Fruit fly (Drosophila melanogaster) whole organism, prepupa: ENCODE data around the gene CG15824.

Experiments used
- Blimp-1 ChIP-seq: fragments of 200-800 bp; sonication (Bioruptor generic); optimal IDR thresholded peaks from 3 replicates; lab custom pipeline; 2017; ENCODE audit warnings: missing biosample characterization, missing genetic modification characterization, mild to moderate bottlenecking, moderate library complexity, missing genetic modification reagents
- CG10631 ChIP-seq: fragments of 200-800 bp; sonication (Bioruptor generic); optimal IDR thresholded peaks from 2 replicates; lab custom pipeline; 2016; ENCODE audit warnings: missing biosample characterization, missing genetic modification characterization
- CG10669 ChIP-seq: fragments of 200-800 bp; sonication (Bioruptor generic); optimal IDR thresholded peaks from 3 replicates; lab custom pipeline; 2018; ENCODE audit warnings: missing biosample characterization, mild to moderate bottlenecking, missing genetic modification characterization, moderate library complexity
- CG11902 ChIP-seq: fragments of 200-800 bp; sonication (Bioruptor generic); optimal IDR thresholded peaks from 3 replicates; lab custom pipeline; 2016; ENCODE audit warnings: missing biosample characterization, missing genetic modification characterization
- CG15336 ChIP-seq: fragments of 200-800 bp; sonication (Bioruptor generic); IDR thresholded peaks from 2 replicates; pipeline ENCODE4 v1.3.6; 2022; ENCODE audit warnings: missing biosample characterization, missing genetic modification characterization
- CG1621 ChIP-seq: fragments of 200-800 bp; sonication (Bioruptor generic); optimal IDR thresholded peaks from 3 replicates; lab custom pipeline; 2018; ENCODE audit warnings: missing biosample characterization, mild to moderate bottlenecking, missing genetic modification characterization
- CG16779 ChIP-seq: fragments of 200-800 bp; sonication (Bioruptor generic); optimal IDR thresholded peaks from 3 replicates; lab custom pipeline; 2017; ENCODE audit warnings: missing biosample characterization, mild to moderate bottlenecking, missing genetic modification characterization
- CG3032 ChIP-seq: fragments of 200-800 bp; optimal IDR thresholded peaks from 2 replicates; lab custom pipeline; 2019; ENCODE audit warnings: missing biosample characterization, mild to moderate bottlenecking, missing genetic modification characterization, moderate library complexity
- CG31627 ChIP-seq: fragments of 200-800 bp; sonication (Bioruptor generic); optimal IDR thresholded peaks from 3 replicates; lab custom pipeline; 2016; ENCODE audit warnings: missing biosample characterization, missing genetic modification characterization
- CG32006 ChIP-seq: fragments of 200-800 bp; sonication (Bioruptor generic); optimal IDR thresholded peaks from 3 replicates; lab custom pipeline; 2017; ENCODE audit warnings: missing biosample characterization, mild to moderate bottlenecking, missing genetic modification characterization
- CG34406 ChIP-seq: fragments of 200-800 bp; sonication (Bioruptor generic); optimal IDR thresholded peaks from 3 replicates; lab custom pipeline; 2016; ENCODE audit warnings: missing biosample characterization, missing genetic modification characterization
- CG3919 ChIP-seq: fragments of 200-800 bp; sonication (Bioruptor generic); optimal IDR thresholded peaks from 3 replicates; lab custom pipeline; 2016; ENCODE audit warnings: missing biosample characterization, missing genetic modification characterization
- CG6276 ChIP-seq: fragments of 200-800 bp; sonication (Bioruptor generic); optimal IDR thresholded peaks from 2 replicates; lab custom pipeline; 2017; ENCODE audit warnings: missing biosample characterization, mild to moderate bottlenecking, missing genetic modification characterization
- CG6808 ChIP-seq: fragments of 200-800 bp; sonication (Bioruptor generic); optimal IDR thresholded peaks from 3 replicates; lab custom pipeline; 2017; ENCODE audit warnings: missing biosample characterization, missing genetic modification characterization, mild to moderate bottlenecking, moderate library complexity, missing genetic modification reagents
- CG6854 ChIP-seq: fragments of 200-800 bp; sonication (Bioruptor generic); optimal IDR thresholded peaks from 2 replicates; lab custom pipeline; 2017; ENCODE audit warnings: missing biosample characterization, mild to moderate bottlenecking, missing genetic modification characterization
- CG7368 ChIP-seq: fragments of 200-800 bp; sonication (Bioruptor generic); optimal IDR thresholded peaks from 3 replicates; lab custom pipeline; 2016; ENCODE audit warnings: missing biosample characterization, missing genetic modification characterization
- CG8119 ChIP-seq: fragments of 200-800 bp; sonication (Bioruptor generic); IDR thresholded peaks from 3 replicates; pipeline ENCODE4 v1.3.6; 2022; ENCODE audit warnings: missing biosample characterization, missing genetic modification characterization
- CG8319 ChIP-seq: fragments of 200-800 bp; sonication (Bioruptor generic); optimal IDR thresholded peaks from 3 replicates; lab custom pipeline; 2016; ENCODE audit warnings: missing biosample characterization, missing genetic modification characterization
- CG8632 ChIP-seq: fragments of 200-800 bp; sonication (Bioruptor generic); optimal IDR thresholded peaks from 3 replicates; lab custom pipeline; 2016; ENCODE audit warnings: missing biosample characterization, missing genetic modification characterization
- CG9139 ChIP-seq: fragments of 200-800 bp; sonication (Bioruptor generic); optimal IDR thresholded peaks from 3 replicates; lab custom pipeline; 2017; ENCODE audit warnings: missing biosample characterization, mild to moderate bottlenecking, missing genetic modification characterization
- Eip75B ChIP-seq: fragments of 200-800 bp; sonication (Bioruptor generic); optimal IDR thresholded peaks from 3 replicates; lab custom pipeline; 2016; ENCODE audit warnings: missing biosample characterization, missing genetic modification characterization
- Eip78C ChIP-seq: fragments of 200-800 bp; sonication (Bioruptor generic); peaks from one replicate; lab custom pipeline; 2016; ENCODE audit warnings: missing biosample characterization, missing genetic modification characterization
- Eip93F ChIP-seq: fragments of 200-800 bp; sonication (Bioruptor generic); optimal IDR thresholded peaks from 2 replicates; lab custom pipeline; 2016; ENCODE audit warnings: missing biosample characterization, mild to moderate bottlenecking, missing genetic modification characterization
- Ets21C ChIP-seq: fragments of 200-800 bp; sonication (Bioruptor generic); optimal IDR thresholded peaks from 3 replicates; lab custom pipeline; 2016; ENCODE audit warnings: missing biosample characterization, missing genetic modification characterization
- Ets96B ChIP-seq: fragments of 200-800 bp; optimal IDR thresholded peaks from 2 replicates; lab custom pipeline; 2019; ENCODE audit warnings: missing biosample characterization, mild to moderate bottlenecking, missing genetic modification characterization, moderate library complexity
- Gug ChIP-seq: fragments of 200-800 bp; sonication (Bioruptor generic); IDR thresholded peaks from 2 replicates; pipeline ENCODE4 v1.3.6; 2022; ENCODE audit warnings: missing biosample characterization, missing genetic modification characterization
- Hr38 ChIP-seq: sonication (Bioruptor generic); optimal IDR thresholded peaks from 2 replicates; lab custom pipeline; 2016; ENCODE audit warnings: missing biosample characterization, missing genetic modification characterization
- Hr39 ChIP-seq: fragments of 200-800 bp; sonication (Bioruptor generic); optimal IDR thresholded peaks from 2 replicates; lab custom pipeline; 2016; ENCODE audit warnings: missing biosample characterization, missing genetic modification characterization
- Hr4 ChIP-seq: fragments of 200-800 bp; sonication (Bioruptor generic); optimal IDR thresholded peaks from 3 replicates; lab custom pipeline; 2016; ENCODE audit warnings: missing biosample characterization, missing genetic modification characterization
- Met ChIP-seq: fragments of 200-800 bp; sonication (Bioruptor generic); optimal IDR thresholded peaks from 3 replicates; lab custom pipeline; 2016; ENCODE audit warnings: missing biosample characterization, missing genetic modification characterization
- Sox14 ChIP-seq: fragments of 200-800 bp; sonication (Bioruptor generic); optimal IDR thresholded peaks from 3 replicates; lab custom pipeline; 2016; ENCODE audit warnings: missing biosample characterization, missing genetic modification characterization
- Sox15 ChIP-seq: fragments of 200-800 bp; sonication (Bioruptor generic); optimal IDR thresholded peaks from 3 replicates; lab custom pipeline; 2016; ENCODE audit warnings: missing biosample characterization, missing genetic modification characterization
- achi ChIP-seq: fragments of 200-800 bp; sonication (Bioruptor generic); optimal IDR thresholded peaks from 3 replicates; lab custom pipeline; 2016; ENCODE audit warnings: missing biosample characterization, missing genetic modification characterization
- acj6 ChIP-seq: fragments of 200-800 bp; sonication (Bioruptor generic); optimal IDR thresholded peaks from 3 replicates; lab custom pipeline; 2016; ENCODE audit warnings: missing biosample characterization, missing genetic modification characterization
- dac ChIP-seq: fragments of 200-800 bp; sonication (Bioruptor generic); optimal IDR thresholded peaks from 2 replicates; lab custom pipeline; 2017; ENCODE audit warnings: missing biosample characterization, mild to moderate bottlenecking, missing genetic modification characterization
- dsx ChIP-seq: fragments of 200-800 bp; optimal IDR thresholded peaks from 3 replicates; lab custom pipeline; 2019; ENCODE audit warnings: missing biosample characterization, mild to moderate bottlenecking, missing genetic modification characterization, moderate library complexity; ENCODE audit not compliant: poor library complexity, severe bottlenecking
- eg ChIP-seq: fragments of 200-800 bp; sonication (Bioruptor generic); IDR thresholded peaks from 3 replicates; pipeline ENCODE4 v1.3.6; 2022; ENCODE audit warnings: missing biosample characterization, missing genetic modification characterization
- esn ChIP-seq: fragments of 200-800 bp; sonication (Bioruptor generic); optimal IDR thresholded peaks from 2 replicates; lab custom pipeline; 2016; ENCODE audit warnings: missing biosample characterization, mild to moderate bottlenecking, missing genetic modification characterization, moderate library complexity
- fd59A ChIP-seq: fragments of 200-800 bp; sonication (Bioruptor generic); optimal IDR thresholded peaks from 2 replicates; lab custom pipeline; 2017; ENCODE audit warnings: missing biosample characterization, mild to moderate bottlenecking, missing genetic modification characterization, missing genetic modification reagents
- fd85E ChIP-seq: fragments of 200-800 bp; sonication (Bioruptor generic); optimal IDR thresholded peaks from 3 replicates; lab custom pipeline; 2016; ENCODE audit warnings: missing biosample characterization, missing genetic modification characterization
- fkh ChIP-seq: fragments of 200-800 bp; sonication (Bioruptor generic); optimal IDR thresholded peaks from 3 replicates; lab custom pipeline; 2017; ENCODE audit warnings: missing biosample characterization, mild to moderate bottlenecking, missing genetic modification characterization, moderate library complexity
- net ChIP-seq: fragments of 200-800 bp; sonication (Bioruptor generic); optimal IDR thresholded peaks from 3 replicates; lab custom pipeline; 2016; ENCODE audit warnings: missing biosample characterization, missing genetic modification characterization
- spab ChIP-seq: fragments of 200-800 bp; sonication (Bioruptor generic); optimal IDR thresholded peaks from 2 replicates; lab custom pipeline; 2017; ENCODE audit warnings: missing biosample characterization, mild to moderate bottlenecking, missing genetic modification characterization, missing genetic modification reagents
- ss ChIP-seq, 2 experiments: fragments of 200-800 bp; sonication (Bioruptor generic); optimal IDR thresholded peaks; 2 replicates in 1 of 2; 3 replicates in 1 of 2; lab custom pipeline; 2017 to 2018; ENCODE audit warnings: mild to moderate bottlenecking in 2 of 2, missing biosample characterization in 2 of 2, missing genetic modification characterization in 2 of 2, moderate library complexity in 1 of 2
- svp ChIP-seq: fragments of 200-800 bp; sonication (Bioruptor generic); peaks from one replicate; lab custom pipeline; 2016; ENCODE audit warnings: missing biosample characterization, missing genetic modification characterization
- topi ChIP-seq: fragments of 200-800 bp; sonication (Bioruptor generic); optimal IDR thresholded peaks from 3 replicates; lab custom pipeline; 2016; ENCODE audit warnings: missing biosample characterization, missing genetic modification characterization
- vri ChIP-seq: fragments of 200-800 bp; sonication (Bioruptor generic); optimal IDR thresholded peaks from 3 replicates; lab custom pipeline; 2016; ENCODE audit warnings: missing biosample characterization, mild to moderate bottlenecking, missing genetic modification characterization

Gene CG15824

dm6 chr2L:845341-846004 is 39.5 kb downstream of the CG15824 start (continued):
- peak; percentile 46 for TF ChIP-seq CG11902 (GFP tag; lab: Kevin White, UChicago)
- peak; percentile 55 for TF ChIP-seq Ets21C (GFP tag; lab: Kevin White, UChicago)
- no peak for TF ChIP-seq CG9139 (GFP tag; lab: Kevin White, UChicago)
- peak; percentile 46 for TF ChIP-seq Sox15
- peak; percentile 77 for TF ChIP-seq Eip75B (GFP tag; lab: Kevin White, UChicago)
- TF ChIP-seq CG8119: peak; percentile 86
- TF ChIP-seq CG32006 (GFP tag; lab: Kevin White, UChicago): peak; percentile 89
- TF ChIP-seq Blimp-1 (GFP tag; lab: Kevin White, UChicago): no peak
- TF ChIP-seq CG10669 (GFP tag; lab: Kevin White, UChicago): peak; percentile 63
- TF ChIP-seq achi: peak; percentile 84
- TF ChIP-seq dac (GFP tag; lab: Kevin White, UChicago): peak; percentile 65
- peak; percentile 37 for TF ChIP-seq CG6854 (GFP tag; lab: Kevin White, UChicago)
- peak; percentile 44 for TF ChIP-seq spab (GFP tag; lab: Kevin White, UChicago)
- TF ChIP-seq CG8632: peak; percentile 52
- peak; percentile 91 for TF ChIP-seq svp (GFP tag; lab: Kevin White, UChicago)
- peak; percentile 90 for TF ChIP-seq CG15336 (GFP tag; lab: Robert Waterston, UW)
- peak; percentile 39 for TF ChIP-seq CG6808 (GFP tag; lab: Kevin White, UChicago)
- TF ChIP-seq fd85E (GFP tag; lab: Kevin White, UChicago): peak; percentile 21
- peak; percentile 91 for TF ChIP-seq eg (GFP tag; lab: Robert Waterston, UW)
- TF ChIP-seq Hr39 (GFP tag; lab: Kevin White, UChicago): peak; percentile 86
- TF ChIP-seq CG10631 (GFP tag; lab: Kevin White, UChicago): peak; percentile 74
- TF ChIP-seq vri: peak; percentile 46
- peak; percentile 45 for TF ChIP-seq CG16779 (tag; lab: Kevin White, UChicago)
- peak; percentile 50 for TF ChIP-seq CG3032
- peak; percentile 2 for TF ChIP-seq Eip93F
- TF ChIP-seq Hr38: no peak
- peak; percentile 61 for TF ChIP-seq CG34406
- TF ChIP-seq fkh (GFP tag; lab: Kevin White, UChicago): no peak
- peak; percentile 32 for TF ChIP-seq fd59A (GFP tag; lab: Kevin White, UChicago)
- peak; percentile 40 for TF ChIP-seq CG8319
- peak; percentile 83 for TF ChIP-seq net (GFP tag; lab: Kevin White, UChicago)
- TF ChIP-seq dsx: peak; percentile 36
- peak; percentile 83 for TF ChIP-seq topi (GFP tag; lab: Kevin White, UChicago)
- TF ChIP-seq Sox14 (GFP tag; lab: Kevin White, UChicago): peak; percentile 73
- TF ChIP-seq esn: peak; percentile 76

- TF ChIP-seq ss (GFP tag; optimal IDR thresholded peaks at IDR 0.05; lab: Kevin White, UChicago): no peak
- TF ChIP-seq CG6854 (GFP tag; lab: Kevin White, UChicago): peak; percentile 16
- no peak for TF ChIP-seq Sox15
- TF ChIP-seq CG3919: peak; percentile 28
- no peak for TF ChIP-seq esn
- TF ChIP-seq CG10631 (GFP tag; lab: Kevin White, UChicago): peak; percentile 41
- TF ChIP-seq CG6276 (GFP tag; lab: Kevin White, UChicago): no peak
- peak; percentile 76 for TF ChIP-seq Eip78C (GFP tag; lab: Kevin White, UChicago)
- TF ChIP-seq topi (GFP tag; lab: Kevin White, UChicago): peak; percentile 17
- no peak for TF ChIP-seq CG16779 (tag; lab: Kevin White, UChicago)
- no peak for TF ChIP-seq CG31627
- TF ChIP-seq Hr4 (GFP tag; lab: Kevin White, UChicago): peak; percentile 43
- peak; percentile 38 for TF ChIP-seq Gug (GFP tag; lab: Robert Waterston, UW)
- TF ChIP-seq Sox14 (GFP tag; lab: Kevin White, UChicago): peak; percentile 33
- TF ChIP-seq CG34406: no peak
- TF ChIP-seq Ets96B (tag; lab: Kevin White, UChicago): peak; percentile 50
- TF ChIP-seq Met (GFP tag; lab: Kevin White, UChicago): no peak
- peak; percentile 53 for TF ChIP-seq CG10669 (GFP tag; lab: Kevin White, UChicago)
- peak; percentile 18 for TF ChIP-seq acj6 (GFP tag; lab: Kevin White, UChicago)
- no peak for TF ChIP-seq CG8632
- TF ChIP-seq CG1621: peak; percentile 45
- TF ChIP-seq CG7368: peak; percentile 18
- peak; percentile 23 for TF ChIP-seq Eip75B (GFP tag; lab: Kevin White, UChicago)
- peak; percentile 34 for TF ChIP-seq CG6808 (GFP tag; lab: Kevin White, UChicago)
Measured at dm6 chr2L:843850-844791, 40.8 kb downstream of the CG15824 start.
